Worm (Caenorhabditis elegans): ENCODE measurements around the gene K08D8.3.
"Not testable (repeated sequence)": the region's sequence is repeated elsewhere in the genome, so short reads cannot be mapped to it uniquely, and the experiment has no call there.

K08D8.3 gene

ce11 chrIV:12876558-12876957 is 29.9 kb downstream of the K08D8.3 start:
- no peak for TF ChIP-seq ref-2 (tag; optimal IDR thresholded peaks at IDR 0.05)
- no peak for TF ChIP-seq pag-3 (tag; optimal IDR thresholded peaks at IDR 0.05; ENCODE audit: borderline replicate concordance)
- TF ChIP-seq lin-11 (tag; optimal IDR thresholded peaks at IDR 0.05): no peak
- TF ChIP-seq ceh-22 (tag; optimal IDR thresholded peaks at IDR 0.05): no peak
- TF ChIP-seq che-1 (tag; optimal IDR thresholded peaks at IDR 0.05): no peak
- TF ChIP-seq lim-6 (tag; optimal IDR thresholded peaks at IDR 0.05): no peak
- TF ChIP-seq odd-2 (tag; optimal IDR thresholded peaks at IDR 0.05): no peak
- no peak for TF ChIP-seq fkh-6 (tag; optimal IDR thresholded peaks at IDR 0.05)
- no peak for TF ChIP-seq tbx-7 (tag; optimal IDR thresholded peaks at IDR 0.05)
- no peak for TF ChIP-seq ahr-1 (tag; optimal IDR thresholded peaks at IDR 0.05)
- no peak for TF ChIP-seq zip-5 (tag; optimal IDR thresholded peaks at IDR 0.05)
- TF ChIP-seq unc-86 (tag; optimal IDR thresholded peaks at IDR 0.05): no peak
- no peak for TF ChIP-seq syd-9 (tag; optimal IDR thresholded peaks at IDR 0.05)
- no peak for TF ChIP-seq K02D7.2 (tag; optimal IDR thresholded peaks at IDR 0.05)
- TF ChIP-seq pros-1 (tag; optimal IDR thresholded peaks at IDR 0.05): no peak
- no peak for TF ChIP-seq unc-55 (GFP tag; optimal IDR thresholded peaks at IDR 0.05)
- TF ChIP-seq madf-2 (tag; optimal IDR thresholded peaks at IDR 0.05): no peak
- no peak for TF ChIP-seq ceh-6 (GFP tag; optimal IDR thresholded peaks at IDR 0.05)
- TF ChIP-seq ttx-3 (tag; optimal IDR thresholded peaks at IDR 0.05): no peak

ce11 chrIV:12875260-12875659 is 31.2 kb downstream of the K08D8.3 start, which contains the start of gene ZK896.1:
ZK896.1 (minus strand) TSS chrIV:12875360.
- TF ChIP-seq elt-4 (tag; optimal IDR thresholded peaks at IDR 0.05); ceh-45 (GFP tag; IDR thresholded peaks at IDR 0.05); ahr-1 (tag; optimal IDR thresholded peaks at IDR 0.05): not testable (repeated sequence)

- no peak for TF ChIP-seq sox-4 (tag; optimal IDR thresholded peaks at IDR 0.05)
- TF ChIP-seq elt-4 (tag; optimal IDR thresholded peaks at IDR 0.05): no peak
- TF ChIP-seq nfya-1 (tag; optimal IDR thresholded peaks at IDR 0.05): no peak
- no peak for TF ChIP-seq ceh-18 (tag; optimal IDR thresholded peaks at IDR 0.05)
- no peak for TF ChIP-seq nhr-11 (tag; optimal IDR thresholded peaks at IDR 0.05)
- no peak for TF ChIP-seq ceh-48 (tag; optimal IDR thresholded peaks at IDR 0.05)
- no peak for TF ChIP-seq fkh-10 (GFP tag; optimal IDR thresholded peaks at IDR 0.05)
- no peak for TF ChIP-seq npax-4 (tag; optimal IDR thresholded peaks at IDR 0.05)
- TF ChIP-seq ceh-45 (GFP tag; IDR thresholded peaks at IDR 0.05): no peak
- no peak for TF ChIP-seq ceh-9 (tag; optimal IDR thresholded peaks at IDR 0.05)
- no peak for TF ChIP-seq ceh-24 (tag; optimal IDR thresholded peaks at IDR 0.05)
- TF ChIP-seq sdc-2 (tag; optimal IDR thresholded peaks at IDR 0.05): no peak
- TF ChIP-seq unc-55 (GFP tag; optimal IDR thresholded peaks at IDR 0.05): no peak
- no peak for TF ChIP-seq ceh-6 (GFP tag; optimal IDR thresholded peaks at IDR 0.05)
Measured at ce11 chrIV:12871445-12871947, 35.0 kb downstream of the K08D8.3 start, which contains the start of gene clec-187. clec-187 (minus strand) TSS chrIV:12871495.

ce11 chrIV:12870315-12870714 is 36.1 kb downstream of the K08D8.3 start:
- TF ChIP-seq sox-2 (GFP tag; IDR thresholded peaks at IDR 0.05) (no peak), npax-4 (tag; optimal IDR thresholded peaks at IDR 0.05) (no peak), pros-1 (tag; optimal IDR thresholded peaks at IDR 0.05) (no peak), ceh-30 (tag; optimal IDR thresholded peaks at IDR 0.05) (no peak), lim-6 (tag; optimal IDR thresholded peaks at IDR 0.05) (no peak), gmeb-2 (tag; optimal IDR thresholded peaks at IDR 0.05) (no peak)

ce11 chrIV:12869812-12870211 is 36.6 kb downstream of the K08D8.3 start:
- TF ChIP-seq zip-5 (tag; optimal IDR thresholded peaks at IDR 0.05) (no peak), pha-4 (tag; optimal IDR thresholded peaks at IDR 0.05) (no peak), ztf-16 (tag; optimal IDR thresholded peaks at IDR 0.05) (no peak), ceh-31 (tag; optimal IDR thresholded peaks at IDR 0.05) (no peak), unc-42 (tag; optimal IDR thresholded peaks at IDR 0.05) (no peak)

All from whole organism, late embryonic.